Worm (Caenorhabditis elegans) whole organism, L1 larva: ENCODE measurements around the gene rbm-26.

ENCODE experiments used
- C04F5.9 ChIP-seq: sonication (generic microtip); optimal IDR thresholded peaks from 2 replicates; lab custom pipeline; 2016; ENCODE audit warnings: missing genetic modification characterization, missing compliant biosample characterization
- C16A3.4 ChIP-seq: fragments of 150-350 bp; optimal IDR thresholded peaks from 2 replicates; lab custom pipeline; 2014; ENCODE audit warnings: missing biosample characterization, missing genetic modification characterization
- aly-2 ChIP-seq: fragments of 150-350 bp; optimal IDR thresholded peaks from 2 replicates; lab custom pipeline; 2014; ENCODE audit warnings: missing biosample characterization, missing genetic modification characterization
- ama-1 ChIP-seq: fragments of 150-350 bp; optimal IDR thresholded peaks from 2 replicates; lab custom pipeline; 2014
- blmp-1 ChIP-seq: fragments of 150-350 bp; optimal IDR thresholded peaks from 2 replicates; lab custom pipeline; 2014; ENCODE audit warnings: missing biosample characterization, missing genetic modification characterization
- ceh-88 ChIP-seq: fragments of 200-800 bp; sonication (Bioruptor generic); IDR thresholded peaks from 2 replicates; pipeline ENCODE4 v1.3.6; 2022; ENCODE audit warnings: missing genetic modification characterization, missing compliant biosample characterization
- ceh-90 ChIP-seq: sonication (generic microtip); optimal IDR thresholded peaks from 2 replicates; lab custom pipeline; 2016; ENCODE audit warnings: missing genetic modification characterization, missing compliant biosample characterization
- ces-1 ChIP-seq: fragments of 150-350 bp; optimal IDR thresholded peaks from 2 replicates; lab custom pipeline; 2014; ENCODE audit warnings: missing biosample characterization, missing genetic modification reagents, missing genetic modification characterization
- dpl-1 ChIP-seq, 3 experiments: fragments of 150-350 bp in 2 of 3; sonication (generic microtip) in 1 of 3; optimal IDR thresholded peaks; 2 replicates each; lab custom pipeline; 2014 to 2017; ENCODE audit warnings: missing biosample characterization in 3 of 3, missing genetic modification characterization in 3 of 3, missing genetic modification reagents in 3 of 3
- efl-1 ChIP-seq, 4 experiments: fragments of 150-350 bp; optimal IDR thresholded peaks in 3 of 4; peaks in 1 of 4; 1 replicate in 1 of 4; 2 replicates in 3 of 4; lab custom pipeline; 2014; ENCODE audit warnings: missing biosample characterization in 2 of 4, missing genetic modification characterization in 2 of 4, missing genetic modification reagents in 2 of 4
- egl-27 ChIP-seq, 2 experiments: fragments of 150-350 bp in 1 of 2; sonication (generic microtip); optimal IDR thresholded peaks; 3 replicates each; lab custom pipeline; 2017 to 2018; ENCODE audit warnings: missing biosample characterization in 2 of 2, missing genetic modification characterization in 2 of 2, missing genetic modification reagents in 2 of 2
- elt-2 ChIP-seq: sonication (generic microtip); optimal IDR thresholded peaks from 2 replicates; lab custom pipeline; 2016; ENCODE audit warnings: missing genetic modification characterization, mild to moderate bottlenecking, inconsistent platforms, missing compliant biosample characterization, missing genetic modification reagents
- ets-5 ChIP-seq: fragments of 200-800 bp; sonication (Bioruptor generic); IDR thresholded peaks from 2 replicates; pipeline ENCODE4 v1.3.6; 2022; ENCODE audit warnings: missing genetic modification characterization, missing compliant biosample characterization
- fkh-10 ChIP-seq: sonication (generic microtip); optimal IDR thresholded peaks from 2 replicates; lab custom pipeline; 2017; ENCODE audit warnings: missing biosample characterization, missing genetic modification reagents, missing genetic modification characterization
- fkh-4 ChIP-seq: sonication (generic microtip); optimal IDR thresholded peaks from 2 replicates; lab custom pipeline; 2016; ENCODE audit warnings: missing compliant biosample characterization, missing genetic modification characterization, borderline replicate concordance
- fkh-8 ChIP-seq: sonication (generic microtip); optimal IDR thresholded peaks from 2 replicates; lab custom pipeline; 2016; ENCODE audit warnings: mild to moderate bottlenecking, missing genetic modification characterization, missing compliant biosample characterization
- grh-1 ChIP-seq: fragments of 200-800 bp; sonication (Bioruptor generic); IDR thresholded peaks from 2 replicates; pipeline ENCODE4 v1.3.6; 2022; ENCODE audit warnings: missing genetic modification reagents, missing genetic modification characterization, missing compliant biosample characterization
- hlh-17 ChIP-seq: fragments of 200-800 bp; sonication (Bioruptor generic); optimal IDR thresholded peaks from 2 replicates; lab custom pipeline; 2018; ENCODE audit warnings: missing genetic modification characterization, mild to moderate bottlenecking, missing compliant biosample characterization, moderate library complexity, borderline replicate concordance
- hlh-4 ChIP-seq: sonication (generic microtip); optimal IDR thresholded peaks from 2 replicates; lab custom pipeline; 2016; ENCODE audit warnings: mild to moderate bottlenecking, missing genetic modification characterization, missing compliant biosample characterization
- jun-1 ChIP-seq: fragments of 150-350 bp; optimal IDR thresholded peaks from 2 replicates; lab custom pipeline; 2014; ENCODE audit warnings: missing biosample characterization, missing genetic modification reagents, missing genetic modification characterization
- lin-13 ChIP-seq: fragments of 150-350 bp; optimal IDR thresholded peaks from 2 replicates; lab custom pipeline; 2014; ENCODE audit warnings: missing biosample characterization, missing genetic modification reagents, missing genetic modification characterization
- lin-14 ChIP-seq: fragments of 200-800 bp; sonication (Bioruptor generic); optimal IDR thresholded peaks from 2 replicates; lab custom pipeline; 2018; ENCODE audit warnings: mild to moderate bottlenecking, missing genetic modification characterization, moderate library complexity, missing compliant biosample characterization
- lin-15B ChIP-seq: fragments of 150-350 bp; sonication (generic microtip); optimal IDR thresholded peaks from 3 replicates; lab custom pipeline; 2014; ENCODE audit warnings: missing biosample characterization, missing genetic modification characterization
- lin-35 ChIP-seq, 2 experiments: fragments of 150-350 bp; optimal IDR thresholded peaks; 2 replicates each; lab custom pipeline; 2014; ENCODE audit warnings: missing biosample characterization in 2 of 2, missing genetic modification characterization in 2 of 2, missing genetic modification reagents in 2 of 2
- lir-3 ChIP-seq: sonication (generic microtip); optimal IDR thresholded peaks from 2 replicates; lab custom pipeline; 2016; ENCODE audit warnings: mild to moderate bottlenecking, missing genetic modification characterization, moderate library complexity, missing compliant biosample characterization; ENCODE audit not compliant: poor library complexity
- lsy-2 ChIP-seq, 2 experiments: fragments of 150-350 bp; optimal IDR thresholded peaks; 2 replicates each; lab custom pipeline; 2014; ENCODE audit warnings: missing biosample characterization in 2 of 2, missing genetic modification characterization in 2 of 2
- mdl-1 ChIP-seq, 2 experiments: fragments of 150-350 bp; optimal IDR thresholded peaks; 2 replicates each; lab custom pipeline; 2014 to 2017; ENCODE audit warnings: missing biosample characterization in 2 of 2, missing genetic modification characterization in 2 of 2, inconsistent platforms in 1 of 2
- mep-1 ChIP-seq: fragments of 150-350 bp; optimal IDR thresholded peaks from 2 replicates; lab custom pipeline; 2014; ENCODE audit warnings: missing biosample characterization, missing genetic modification characterization
- nhr-11 ChIP-seq: fragments of 150-350 bp; optimal IDR thresholded peaks from 2 replicates; lab custom pipeline; 2014; ENCODE audit warnings: missing biosample characterization, missing genetic modification characterization
- nhr-20 ChIP-seq: sonication (generic microtip); optimal IDR thresholded peaks from 2 replicates; lab custom pipeline; 2016; ENCODE audit warnings: mild to moderate bottlenecking, missing genetic modification characterization, missing compliant biosample characterization
- nhr-71 ChIP-seq: sonication (generic microtip); optimal IDR thresholded peaks from 2 replicates; lab custom pipeline; 2016; ENCODE audit warnings: mild to moderate bottlenecking, missing genetic modification characterization, moderate library complexity, missing compliant biosample characterization
- nhr-77 ChIP-seq: fragments of 150-350 bp; optimal IDR thresholded peaks from 2 replicates; lab custom pipeline; 2014; ENCODE audit warnings: missing biosample characterization, missing genetic modification characterization
- nhr-84 ChIP-seq: sonication (generic microtip); optimal IDR thresholded peaks from 2 replicates; lab custom pipeline; 2017; ENCODE audit warnings: missing biosample characterization, missing genetic modification characterization
- nhr-85 ChIP-seq: sonication (generic microtip); peaks from one replicate; lab custom pipeline; 2016; ENCODE audit warnings: missing genetic modification characterization, inconsistent platforms, missing compliant biosample characterization
- pax-3 ChIP-seq: fragments of 200-800 bp; sonication (Bioruptor generic); optimal IDR thresholded peaks from 2 replicates; lab custom pipeline; 2018; ENCODE audit warnings: mild to moderate bottlenecking, missing genetic modification characterization, moderate library complexity, missing compliant biosample characterization
- pqm-1 ChIP-seq: sonication (generic microtip); optimal IDR thresholded peaks from 3 replicates; lab custom pipeline; 2017; ENCODE audit warnings: missing biosample characterization, missing genetic modification characterization
- rnt-1 ChIP-seq: sonication (generic microtip); optimal IDR thresholded peaks from 2 replicates; lab custom pipeline; 2016; ENCODE audit warnings: mild to moderate bottlenecking, missing genetic modification characterization, moderate library complexity, missing compliant biosample characterization
- snpc-4 ChIP-seq: fragments of 150-350 bp; optimal IDR thresholded peaks from 2 replicates; lab custom pipeline; 2014; ENCODE audit warnings: missing biosample characterization, missing genetic modification characterization
- snu-23 ChIP-seq: sonication (generic microtip); optimal IDR thresholded peaks from 2 replicates; lab custom pipeline; 2016; ENCODE audit warnings: missing genetic modification characterization, missing compliant biosample characterization
- swsn-7 ChIP-seq: sonication (generic microtip); optimal IDR thresholded peaks from 2 replicates; lab custom pipeline; 2016; ENCODE audit warnings: missing genetic modification characterization, missing compliant biosample characterization
- tlp-1 ChIP-seq: fragments of 150-350 bp; optimal IDR thresholded peaks from 2 replicates; lab custom pipeline; 2014; ENCODE audit warnings: missing biosample characterization, missing genetic modification characterization
- vab-15 ChIP-seq: sonication (generic microtip); optimal IDR thresholded peaks from 2 replicates; lab custom pipeline; 2017; ENCODE audit warnings: missing genotype, mild to moderate bottlenecking, missing genetic modification characterization, missing compliant biosample characterization
- xbp-1 ChIP-seq: sonication (generic microtip); optimal IDR thresholded peaks from 2 replicates; lab custom pipeline; 2016; ENCODE audit warnings: missing genetic modification characterization, missing compliant biosample characterization
- zip-4 ChIP-seq: fragments of 200-800 bp; sonication (Bioruptor generic); optimal IDR thresholded peaks from 2 replicates; lab custom pipeline; 2018; ENCODE audit warnings: mild to moderate bottlenecking, missing genetic modification characterization, moderate library complexity, missing compliant biosample characterization
- ztf-11 ChIP-seq, 2 experiments: sonication (generic microtip); optimal IDR thresholded peaks; 2 replicates each; lab custom pipeline; 2016 to 2017; ENCODE audit warnings: missing genetic modification characterization in 2 of 2, missing biosample characterization in 1 of 2, missing compliant biosample characterization in 1 of 2
- ztf-4 ChIP-seq: fragments of 150-350 bp; optimal IDR thresholded peaks from 2 replicates; lab custom pipeline; 2014; ENCODE audit warnings: missing biosample characterization, missing genetic modification characterization

Gene rbm-26

DNA sequence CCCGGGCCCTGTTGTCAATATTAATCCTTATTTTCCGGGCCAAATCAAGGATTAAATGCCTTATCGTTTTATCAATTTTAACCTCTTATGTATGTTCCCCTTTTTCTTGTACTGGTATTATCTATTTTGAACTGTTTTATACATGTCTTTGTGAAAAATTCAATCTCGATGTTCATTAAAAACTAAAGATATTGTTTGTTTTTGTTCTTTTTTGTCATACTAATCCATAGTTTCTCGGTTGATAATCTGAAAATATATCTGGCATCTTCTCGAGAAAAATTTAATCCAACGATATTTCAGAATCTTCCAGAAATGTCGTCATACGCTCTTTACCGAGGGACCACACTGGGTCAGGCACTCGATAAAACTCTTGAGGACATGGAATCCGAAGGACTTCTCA lies 17.6 kb upstream of the rbm-26 start, which contains the start of gene B0336.13:
B0336.13 (plus strand) TSS at position 301 of the 400 bp plus-strand sequence.
- TF ChIP-seq jun-1 (tag; lab: Kevin White, UChicago): no peak

DNA sequence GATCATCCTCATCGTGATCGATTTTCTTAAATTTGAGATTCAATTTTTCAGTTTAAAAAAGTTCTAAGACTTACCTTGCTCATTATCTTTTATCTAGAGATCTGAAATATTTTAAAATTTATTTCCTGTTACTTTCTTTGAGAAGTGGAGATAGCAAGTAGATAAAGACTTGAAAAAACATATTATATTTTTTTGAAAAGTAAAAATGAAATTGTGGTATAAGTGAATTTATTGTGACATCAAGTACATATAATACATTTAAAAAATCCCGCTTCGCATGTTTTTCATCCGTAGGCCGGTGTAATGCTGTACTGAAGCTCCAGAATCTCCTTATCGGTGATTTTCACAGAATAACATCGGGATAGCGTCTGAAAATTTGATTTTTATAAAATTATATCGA lies 14.1 kb upstream of the rbm-26 start, which contains the start of gene B0336.7:
B0336.7 (minus strand) TSS at position 101 of the 400 bp plus-strand sequence.
- no peak for TF ChIP-seq snpc-4 (tag; lab: Kevin White, UChicago)
- TF ChIP-seq lin-14 (GFP tag; lab: Kevin White, UChicago): no peak
- TF ChIP-seq nhr-11 (tag; lab: Kevin White, UChicago): no peak
- no peak for TF ChIP-seq zip-4 (GFP tag; lab: Kevin White, UChicago)
- TF ChIP-seq grh-1 (GFP tag; lab: Robert Waterston, UW): no peak
- TF ChIP-seq lir-3: no peak
- TF ChIP-seq mep-1 (tag; lab: Kevin White, UChicago): no peak
- TF ChIP-seq hlh-17: no peak
- no peak for TF ChIP-seq lin-15B (tag; lab: Kevin White, UChicago)
- TF ChIP-seq ztf-11 (tag; optimal IDR thresholded peaks at IDR 0.05; lab: Kevin White, UChicago): no peak

DNA sequence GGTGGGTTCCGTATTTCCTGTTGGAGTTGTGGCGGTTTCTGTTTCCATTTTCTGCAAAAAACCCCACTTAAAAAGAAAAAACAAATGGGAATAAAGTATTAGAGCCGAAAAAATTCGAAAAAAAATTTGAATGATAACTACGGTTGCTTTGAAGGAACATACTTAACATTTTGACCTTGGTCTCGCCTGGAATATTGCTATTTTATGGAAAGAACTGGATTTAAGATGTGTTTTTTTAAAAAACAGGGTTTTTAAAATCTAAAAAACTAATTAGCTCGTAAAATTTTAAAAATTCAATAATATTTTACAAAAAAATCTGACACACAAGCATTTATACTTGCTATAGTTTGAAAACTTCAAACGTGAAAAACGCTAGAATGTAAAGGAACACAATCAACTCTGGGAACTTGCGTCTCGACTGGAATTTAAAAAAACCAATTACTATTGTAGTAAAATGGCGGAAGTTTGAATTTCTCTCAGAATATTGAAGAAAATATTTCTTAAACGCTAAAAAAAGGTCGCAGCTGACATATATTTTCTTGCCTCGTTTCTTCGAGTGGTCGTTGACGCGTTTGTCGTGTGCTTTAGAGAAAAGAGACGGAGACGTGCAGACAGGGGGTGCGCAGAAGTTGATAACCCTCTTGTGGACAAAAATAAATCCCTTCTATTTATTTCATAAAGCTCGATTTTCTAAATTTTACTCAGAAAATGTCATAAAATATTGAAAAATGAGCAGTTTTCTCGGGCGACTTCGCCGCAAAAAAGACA lies 13.2 kb upstream of the rbm-26 start, which contains the start of the genes lgg-3 and rgs-5:
lgg-3 (minus strand) TSS at position 51 of the 768 bp plus-strand sequence.
rgs-5 (plus strand) TSS at position 593 of the 768 bp plus-strand sequence.
- TF ChIP-seq C04F5.9 (tag; lab: Kevin White, UChicago) (no peak), rnt-1 (tag; lab: Kevin White, UChicago) (peak; percentile 34), lin-35 (GFP tag; optimal IDR thresholded peaks at IDR 0.05; lab: Kevin White, UChicago) (peak; percentile 10 to 70), ceh-88 (no peak), vab-15 (no peak), snu-23 (GFP tag; lab: Kevin White, UChicago) (peak; percentile 30), lir-3 (no peak), fkh-4 (tag; lab: Kevin White, UChicago) (no peak), grh-1 (GFP tag; lab: Robert Waterston, UW) (no peak), nhr-77 (tag; lab: Kevin White, UChicago) (no peak), hlh-4 (tag; lab: Kevin White, UChicago) (no peak), ets-5 (GFP tag; lab: Robert Waterston, UW) (no peak), xbp-1 (tag; lab: Kevin White, UChicago) (no peak), efl-1 (optimal IDR thresholded peaks at IDR 0.05; lab: Kevin White, UChicago) (peak; percentile 50 to 70), efl-1 (GFP tag; optimal IDR thresholded peaks at IDR 0.05 in 1 of 2; lab: Kevin White, UChicago) (peak; percentile 47 to 93), nhr-85 (tag; lab: Kevin White, UChicago) (peak; percentile 17), lin-15B (tag; lab: Kevin White, UChicago) (peak; percentile 18), nhr-71 (peak; percentile 46), blmp-1 (tag; lab: Kevin White, UChicago) (peak; percentile 20), C16A3.4 (tag; lab: Kevin White, UChicago) (peak; percentile 27), tlp-1 (tag; lab: Kevin White, UChicago) (no peak), ama-1 (lab: Kevin White, UChicago) (no peak), dpl-1 (GFP tag; optimal IDR thresholded peaks at IDR 0.05; lab: Kevin White, UChicago) (peak; percentile 14 to 64 (median 48)), lsy-2 (tag; optimal IDR thresholded peaks at IDR 0.05; lab: Kevin White, UChicago) (peak; percentile 30 to 62), nhr-84 (tag; lab: Kevin White, UChicago) (no peak), swsn-7 (tag; lab: Kevin White, UChicago) (no peak), fkh-8 (tag; lab: Kevin White, UChicago) (peak; percentile 1), ztf-4 (tag; lab: Kevin White, UChicago) (no peak), fkh-10 (no peak), ceh-90 (no peak), elt-2 (tag; lab: Kevin White, UChicago) (no peak), lin-13 (no peak), pqm-1 (tag; lab: Kevin White, UChicago) (no peak), nhr-20 (tag; lab: Kevin White, UChicago) (peak; percentile 3), aly-2 (no peak), mdl-1 (tag; optimal IDR thresholded peaks at IDR 0.05; lab: Kevin White, UChicago) (peak in 1 of 2 experiments; percentile 8), hlh-17 (no peak), ces-1 (GFP tag; lab: Kevin White, UChicago) (no peak), egl-27 (tag; optimal IDR thresholded peaks at IDR 0.05; lab: Kevin White, UChicago) (no peak), pax-3 (tag; lab: Kevin White, UChicago) (no peak)
